Worm (Caenorhabditis elegans): Measurements from ENCODE around the gene bus-8B.

bus-8B gene

ce11 chrX:5492820-5493382 lies at the start of gene bus-8B, which contains the start of gene bus-8A:
Gene bus-8B, plus strand, starts transcription at chrX:5493332.
Gene bus-8A, plus strand, starts transcription at chrX:5492915.
- no peak for TF ChIP-seq ceh-28 (tag; optimal IDR thresholded peaks at IDR 0.05)
- no peak for TF ChIP-seq nhr-11 (tag; optimal IDR thresholded peaks at IDR 0.05)
- no peak for TF ChIP-seq zag-1 (tag; optimal IDR thresholded peaks at IDR 0.05)
- TF ChIP-seq eor-1 (tag; optimal IDR thresholded peaks at IDR 0.05): no peak
- no peak for TF ChIP-seq unc-39 (tag; optimal IDR thresholded peaks at IDR 0.05)
- no peak for TF ChIP-seq fos-1 (tag; optimal IDR thresholded peaks at IDR 0.05)
- TF ChIP-seq R02D3.7 (tag; optimal IDR thresholded peaks at IDR 0.05): no peak
- TF ChIP-seq mdl-1 (tag; optimal IDR thresholded peaks at IDR 0.05): no peak
- no peak for TF ChIP-seq ceh-9 (tag; optimal IDR thresholded peaks at IDR 0.05)
- no peak for TF ChIP-seq nhr-43 (tag; optimal IDR thresholded peaks at IDR 0.05; ENCODE audit: poor library complexity, severe bottlenecking)
- no peak for TF ChIP-seq elt-2 (tag; optimal IDR thresholded peaks at IDR 0.05)
- no peak for TF ChIP-seq ZK546.5 (tag; optimal IDR thresholded peaks at IDR 0.05)

- TF ChIP-seq nfya-1 (tag; optimal IDR thresholded peaks at IDR 0.05; ENCODE audit: insufficient read depth) (no peak), nhr-77 (tag; optimal IDR thresholded peaks at IDR 0.05) (no peak), elt-2 (tag; optimal IDR thresholded peaks at IDR 0.05) (no peak), aly-2 (tag; optimal IDR thresholded peaks at IDR 0.05) (no peak), eor-1 (tag; optimal IDR thresholded peaks at IDR 0.05) (no peak), egl-27 (tag; optimal IDR thresholded peaks at IDR 0.05) (no peak), egl-5 (tag; optimal IDR thresholded peaks at IDR 0.05) (no peak), R02D3.7 (tag; optimal IDR thresholded peaks at IDR 0.05) (no peak), nhr-237 (tag; optimal IDR thresholded peaks at IDR 0.05) (no peak), sea-2 (GFP tag; optimal IDR thresholded peaks at IDR 0.05) (no peak), nhr-67 (tag; optimal IDR thresholded peaks at IDR 0.05) (no peak), ztf-11 (tag; optimal IDR thresholded peaks at IDR 0.05) (no peak), ztf-4 (tag; optimal IDR thresholded peaks at IDR 0.05) (no peak), zag-1 (tag; optimal IDR thresholded peaks at IDR 0.05) (no peak), unc-39 (tag; optimal IDR thresholded peaks at IDR 0.05) (no peak)
Measured at ce11 chrX:5444863-5445262, 48.3 kb upstream of the bus-8B start, which contains the start of gene itm-2. Gene itm-2, plus strand, starts transcription at chrX:5445163.

- TF ChIP-seq ztf-11 (tag; optimal IDR thresholded peaks at IDR 0.05) (no peak), ceh-16 (tag; optimal IDR thresholded peaks at IDR 0.05) (no peak), nhr-25 (tag; optimal IDR thresholded peaks at IDR 0.05) (no peak), mdl-1 (tag; optimal IDR thresholded peaks at IDR 0.05) (no peak), daf-12 (tag; optimal IDR thresholded peaks at IDR 0.05) (no peak), unc-62 (GFP tag; optimal IDR thresholded peaks at IDR 0.05) (no peak), nhr-77 (tag; optimal IDR thresholded peaks at IDR 0.05) (no peak), nfya-1 (tag; optimal IDR thresholded peaks at IDR 0.05; ENCODE audit: insufficient read depth) (no peak), snpc-4 (tag; optimal IDR thresholded peaks at IDR 0.05) (no peak), aly-2 (tag; optimal IDR thresholded peaks at IDR 0.05) (no peak), egl-5 (tag; optimal IDR thresholded peaks at IDR 0.05) (no peak)
Measured at ce11 chrX:5447381-5447780, 45.8 kb upstream of the bus-8B start.

- TF ChIP-seq ZK546.5 (tag; optimal IDR thresholded peaks at IDR 0.05): no peak
- TF ChIP-seq nhr-76 (tag; optimal IDR thresholded peaks at IDR 0.05): no peak
- TF ChIP-seq nhr-23 (tag; optimal IDR thresholded peaks at IDR 0.05): no peak
- TF ChIP-seq nhr-25 (tag; optimal IDR thresholded peaks at IDR 0.05): no peak
- TF ChIP-seq unc-62 (GFP tag; optimal IDR thresholded peaks at IDR 0.05): no peak
- no peak for TF ChIP-seq elt-2 (tag; optimal IDR thresholded peaks at IDR 0.05)
- no peak for TF ChIP-seq nfya-1 (tag; optimal IDR thresholded peaks at IDR 0.05; ENCODE audit: insufficient read depth)
- TF ChIP-seq nhr-12 (tag; optimal IDR thresholded peaks at IDR 0.05): no peak
- no peak for TF ChIP-seq sea-2 (GFP tag; optimal IDR thresholded peaks at IDR 0.05)
- no peak for TF ChIP-seq ztf-4 (tag; optimal IDR thresholded peaks at IDR 0.05)
- TF ChIP-seq lsy-12 (tag; optimal IDR thresholded peaks at IDR 0.05): no peak
- no peak for TF ChIP-seq nhr-237 (tag; optimal IDR thresholded peaks at IDR 0.05)
- TF ChIP-seq hmg-11 (tag; optimal IDR thresholded peaks at IDR 0.05): no peak
- no peak for TF ChIP-seq fkh-10 (GFP tag; optimal IDR thresholded peaks at IDR 0.05)
- no peak for TF ChIP-seq lin-15B (tag; optimal IDR thresholded peaks at IDR 0.05)
- TF ChIP-seq mml-1 (tag; optimal IDR thresholded peaks at IDR 0.05): no peak
Measured at ce11 chrX:5447941-5448340, 45.2 kb upstream of the bus-8B start, which contains the start of gene C25F6.8. Gene C25F6.8, plus strand, starts transcription at chrX:5448241.
